Worm (Caenorhabditis elegans): ENCODE measurements around the gene cest-12.

DNA sequence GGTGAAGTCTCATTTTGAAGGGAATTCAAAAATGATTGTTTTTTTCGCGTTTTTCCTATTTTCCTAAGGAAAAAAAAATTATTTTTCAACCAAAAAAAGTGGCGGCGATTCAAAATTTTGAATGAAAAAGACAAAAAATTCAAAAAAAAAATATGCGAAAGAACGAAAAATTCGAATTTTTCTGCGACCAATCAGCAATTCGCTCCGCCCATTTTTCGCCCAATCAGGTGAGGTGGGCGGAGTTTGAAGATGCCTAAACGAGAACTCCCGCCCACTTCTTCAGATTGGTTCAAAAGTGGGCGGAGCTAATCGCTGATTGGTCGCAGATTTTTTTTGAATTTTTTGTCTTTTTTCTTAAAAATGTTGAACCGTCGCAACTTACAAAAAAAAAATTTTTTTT lies 43.4 kb downstream of the cest-12 start:
- TF ChIP-seq unc-62 (GFP tag; optimal IDR thresholded peaks at IDR 0.05) (no peak), rpc-1 (optimal IDR thresholded peaks at IDR 0.05) (no peak), rpc-1 (tag; optimal IDR thresholded peaks at IDR 0.05) (no peak), B0261.1 (tag; optimal IDR thresholded peaks at IDR 0.05) (no peak), zfh-2 (GFP tag; conservative IDR thresholded peaks at IDR 0.05) (no peak), snpc-4 (GFP tag; optimal IDR thresholded peaks at IDR 0.05) (no peak), snpc-4 (tag; optimal IDR thresholded peaks at IDR 0.05) (no peak), rec-8 (tag; optimal IDR thresholded peaks at IDR 0.05) (no peak), let-607 (tag; optimal IDR thresholded peaks at IDR 0.05) (no peak), dpl-1 (GFP tag; optimal IDR thresholded peaks at IDR 0.05) (no peak), sptf-2 (GFP tag; optimal IDR thresholded peaks at IDR 0.05) (no peak), B0336.3 (GFP tag; IDR thresholded peaks at IDR 0.05) (no peak), C17E4.6 (GFP tag; IDR thresholded peaks at IDR 0.05) (no peak), F22D6.2 (tag; optimal IDR thresholded peaks at IDR 0.05) (no peak)

Data from whole organism, young adult.